Fruit fly (Drosophila melanogaster) whole organism: Measurements from ENCODE around the gene CG12310.

ENCODE experiments used
- CG8478 ChIP-seq: fragments of >200 bp; optimal IDR thresholded peaks from 2 replicates; lab custom pipeline; 2018; ENCODE audit warnings: inconsistent platforms
- Dll ChIP-seq: fragments of >200 bp; optimal IDR thresholded peaks from 2 replicates; lab custom pipeline; 2017
- pan ChIP-seq: fragments of >200 bp; optimal IDR thresholded peaks from 2 replicates; lab custom pipeline; 2017

dm6 chr3L:15034714-15035076 lies 15.9 kb downstream of the CG12310 start:
- TF ChIP-seq Dll (lab: Kevin White, UChicago) (no peak), pan (lab: Kevin White, UChicago) (no peak), CG8478 (lab: Kevin White, UChicago) (no peak)
